Fruit fly (Drosophila melanogaster) Kc167 (cell line): Measurements from ENCODE around the gene CG43924.
"Not testable (repeated sequence)": the region's sequence is repeated elsewhere in the genome, so short reads cannot be mapped to it uniquely, and the experiment has no call there.

Experiments
- Myc ChIP-seq: fragments of >200 bp; optimal IDR thresholded peaks from 2 replicates; lab custom pipeline; 2017; ENCODE audit warnings: missing external identifiers
- Sin3A ChIP-seq: fragments of >200 bp; optimal IDR thresholded peaks from 2 replicates; lab custom pipeline; 2018; ENCODE audit warnings: missing external identifiers
- h ChIP-seq: fragments of >200 bp; optimal IDR thresholded peaks from 3 replicates; lab custom pipeline; 2018; ENCODE audit warnings: missing external identifiers
- insv ChIP-seq: fragments of >200 bp; optimal IDR thresholded peaks from 3 replicates; lab custom pipeline; 2018; ENCODE audit warnings: missing external identifiers
- psq ChIP-seq: fragments of >200 bp; optimal IDR thresholded peaks from 2 replicates; lab custom pipeline; 2017; ENCODE audit warnings: missing external identifiers
- ttk ChIP-seq: sonication (Bioruptor generic); optimal IDR thresholded peaks from 2 replicates; lab custom pipeline; 2017; ENCODE audit warnings: missing external identifiers

The CG43924 gene

dm6 chr2L:15710999-15711398, at the start of gene CG43924:
Gene CG43924 (minus strand): TSS chr2L:15711099.
- not testable (repeated sequence) for TF ChIP-seq h, Sin3A, insv (lab: Kevin White, UChicago)

- no peak for TF ChIP-seq Sin3A (lab: Kevin White, UChicago)
- TF ChIP-seq ttk (lab: Kevin White, UChicago) = no peak
- no peak for TF ChIP-seq insv (lab: Kevin White, UChicago)
- no peak for TF ChIP-seq psq (lab: Kevin White, UChicago)
- no peak for TF ChIP-seq h (lab: Kevin White, UChicago)
- TF ChIP-seq Myc (lab: Kevin White, UChicago) = no peak
Observed at dm6 chr2L:15760666-15761065, 49.8 kb upstream of the CG43924 start.

dm6 chr2L:15752096-15752495, 41.2 kb upstream of the CG43924 start, which contains the start of gene Mtr4:
Gene Mtr4 (plus strand): TSS chr2L:15752263.
- no peak for TF ChIP-seq psq (lab: Kevin White, UChicago)
- no peak for TF ChIP-seq ttk (lab: Kevin White, UChicago)
- no peak for TF ChIP-seq h (lab: Kevin White, UChicago)
- TF ChIP-seq Myc (lab: Kevin White, UChicago) = no peak
- no peak for TF ChIP-seq insv (lab: Kevin White, UChicago)
- no peak for TF ChIP-seq Sin3A (lab: Kevin White, UChicago)

DNA sequence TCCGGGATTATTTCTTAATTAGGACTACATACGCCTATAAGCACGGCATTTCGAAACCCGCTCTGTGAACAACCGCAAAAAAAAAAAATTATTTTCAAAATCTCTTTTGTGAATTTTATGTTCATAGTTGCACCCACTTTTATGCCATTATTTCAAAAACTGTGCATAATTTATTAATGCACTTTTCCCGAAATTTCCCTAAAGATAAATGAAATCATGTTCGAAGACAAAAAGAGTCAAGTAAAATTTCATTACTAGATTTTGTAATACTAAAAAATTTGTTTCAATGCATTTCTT, 40.3 kb upstream of the CG43924 start:
- TF ChIP-seq ttk (lab: Kevin White, UChicago) (no peak), Myc (lab: Kevin White, UChicago) (no peak), insv (lab: Kevin White, UChicago) (no peak), Sin3A (lab: Kevin White, UChicago) (no peak), h (lab: Kevin White, UChicago) (no peak)

DNA sequence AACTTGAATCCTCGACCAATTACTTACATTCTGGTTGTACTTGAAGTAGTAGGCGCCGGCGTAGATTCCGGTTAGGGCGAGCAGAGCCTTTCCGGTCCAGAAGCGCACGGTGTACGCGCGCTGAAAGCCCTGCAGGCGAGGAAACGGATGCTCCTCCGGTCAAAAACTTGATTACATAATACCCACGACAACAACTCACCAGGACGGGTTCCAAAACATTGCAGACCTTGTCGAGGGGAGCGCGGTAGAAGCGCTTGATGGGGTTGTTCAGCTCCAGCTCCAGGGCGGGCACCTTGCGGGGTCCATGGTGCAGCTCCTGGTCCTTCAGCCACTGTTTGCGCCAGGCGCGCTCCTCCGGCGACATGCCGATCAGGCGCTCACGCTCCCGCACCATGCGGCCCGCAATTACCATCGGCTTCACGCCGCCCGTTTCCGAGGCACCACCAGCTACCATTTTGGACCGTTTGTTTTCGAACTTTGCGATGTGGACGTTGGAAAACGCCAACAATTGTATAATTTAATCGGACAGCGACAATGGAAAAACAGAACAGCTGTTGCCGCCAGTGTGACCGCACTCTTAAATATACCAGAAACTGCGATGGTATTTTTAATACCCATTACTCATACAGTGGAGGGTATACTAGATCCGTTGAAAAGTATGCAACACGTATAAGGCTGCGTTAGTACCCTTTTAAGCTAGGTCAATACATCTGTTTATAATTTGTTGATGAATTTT, 39.8 kb upstream of the CG43924 start, which contains the start of gene ND-B17:
Gene ND-B17, minus strand, starts transcription at position 556 of the 736 bp plus-strand sequence.
- TF ChIP-seq insv (lab: Kevin White, UChicago) (no peak), ttk (lab: Kevin White, UChicago) (no peak), Sin3A (lab: Kevin White, UChicago) (no peak), Myc (lab: Kevin White, UChicago) (no peak), h (lab: Kevin White, UChicago) (no peak), psq (lab: Kevin White, UChicago) (no peak)

- TF ChIP-seq psq (lab: Kevin White, UChicago) (no peak), ttk (lab: Kevin White, UChicago) (no peak), insv (lab: Kevin White, UChicago) (no peak), Sin3A (lab: Kevin White, UChicago) (no peak), h (lab: Kevin White, UChicago) (no peak), Myc (lab: Kevin White, UChicago) (no peak)
Observed at dm6 chr2L:15749313-15749712, 38.4 kb upstream of the CG43924 start.

DNA sequence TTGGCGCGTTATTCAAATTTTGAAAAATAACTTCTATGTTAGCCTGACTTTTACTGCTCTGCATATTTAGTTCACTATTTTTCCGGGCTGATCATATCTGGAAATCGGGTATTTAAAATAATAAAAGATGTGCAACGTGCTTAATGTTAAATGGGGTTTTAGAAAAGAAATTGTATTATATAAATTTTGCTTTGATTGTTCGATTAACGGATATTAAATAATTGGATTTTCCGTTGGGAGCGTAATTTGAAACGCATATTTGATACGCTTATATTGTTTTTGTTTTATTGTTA, 37.3 kb upstream of the CG43924 start:
- no peak for TF ChIP-seq h (lab: Kevin White, UChicago)
- TF ChIP-seq ttk (lab: Kevin White, UChicago) = no peak
- TF ChIP-seq Myc (lab: Kevin White, UChicago) = no peak
- TF ChIP-seq psq (lab: Kevin White, UChicago) = no peak
- TF ChIP-seq insv (lab: Kevin White, UChicago) = no peak
- TF ChIP-seq Sin3A (lab: Kevin White, UChicago) = no peak

- TF ChIP-seq Myc (lab: Kevin White, UChicago) = no peak
- no peak for TF ChIP-seq insv (lab: Kevin White, UChicago)
- TF ChIP-seq ttk (lab: Kevin White, UChicago) = no peak
- no peak for TF ChIP-seq h (lab: Kevin White, UChicago)
- TF ChIP-seq psq (lab: Kevin White, UChicago) = no peak
- TF ChIP-seq Sin3A (lab: Kevin White, UChicago) = no peak
Observed at dm6 chr2L:15747394-15748260, 36.7 kb upstream of the CG43924 start, which contains the start of gene CycE. Gene CycE (minus strand): TSS chr2L:15748150.

DNA sequence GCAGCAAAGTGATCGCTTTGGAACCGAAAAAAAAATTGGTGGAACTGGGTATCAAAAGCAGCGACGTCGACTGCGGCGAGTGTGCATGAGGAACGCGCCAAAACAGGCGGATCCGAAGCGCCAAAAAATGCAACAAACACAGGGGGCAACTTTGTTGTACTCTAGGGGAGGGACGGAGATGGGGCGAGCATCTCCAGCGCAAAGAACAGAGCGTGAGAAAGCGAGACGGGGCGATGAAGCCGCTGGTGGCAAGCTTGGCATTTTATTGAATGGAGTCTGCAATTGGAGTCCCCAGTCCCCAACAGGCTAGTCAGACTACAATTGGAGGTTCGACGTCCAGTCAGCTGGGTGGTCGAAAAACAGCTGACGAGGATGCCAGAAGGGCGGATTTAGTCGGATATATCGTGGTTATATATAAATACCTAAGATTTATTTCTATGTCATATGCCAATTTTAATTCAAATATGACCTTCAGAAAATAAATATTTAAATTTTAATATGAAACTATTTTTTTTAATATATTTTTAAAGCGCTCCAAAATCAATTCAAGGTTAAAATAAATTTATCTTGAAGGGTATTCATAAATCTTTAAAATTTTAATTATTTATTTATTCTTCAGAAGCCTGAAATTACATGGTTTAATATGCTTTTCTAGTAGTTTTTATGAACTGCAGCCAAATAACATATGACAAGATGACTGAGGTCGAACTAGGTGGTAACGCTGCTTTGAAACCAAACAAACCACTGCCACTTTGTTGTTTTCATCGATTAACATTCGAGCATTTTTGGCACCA, 35.9 kb upstream of the CG43924 start:
- TF ChIP-seq Myc (lab: Kevin White, UChicago) = no peak
- no peak for TF ChIP-seq Sin3A (lab: Kevin White, UChicago)
- TF ChIP-seq insv (lab: Kevin White, UChicago) = no peak
- TF ChIP-seq h (lab: Kevin White, UChicago) = no peak
- no peak for TF ChIP-seq psq (lab: Kevin White, UChicago)
- no peak for TF ChIP-seq ttk (lab: Kevin White, UChicago)

- no peak for TF ChIP-seq h (lab: Kevin White, UChicago)
- no peak for TF ChIP-seq psq (lab: Kevin White, UChicago)
- no peak for TF ChIP-seq ttk (lab: Kevin White, UChicago)
- TF ChIP-seq Myc (lab: Kevin White, UChicago) = no peak
Observed at dm6 chr2L:15745989-15746388, 35.1 kb upstream of the CG43924 start.
